Worm (Caenorhabditis elegans) whole organism, L4 larva: ENCODE results near the gene cyk-4.

Source experiments
- dpl-1 ChIP-seq: fragments of 150-350 bp; optimal IDR thresholded peaks from 2 replicates; lab custom pipeline; 2014; ENCODE audit warnings: missing biosample characterization, missing genetic modification reagents, missing genetic modification characterization
- ztf-11 ChIP-seq: fragments of 150-350 bp; optimal IDR thresholded peaks from 2 replicates; lab custom pipeline; 2014; ENCODE audit warnings: missing biosample characterization, missing genetic modification characterization

DNA sequence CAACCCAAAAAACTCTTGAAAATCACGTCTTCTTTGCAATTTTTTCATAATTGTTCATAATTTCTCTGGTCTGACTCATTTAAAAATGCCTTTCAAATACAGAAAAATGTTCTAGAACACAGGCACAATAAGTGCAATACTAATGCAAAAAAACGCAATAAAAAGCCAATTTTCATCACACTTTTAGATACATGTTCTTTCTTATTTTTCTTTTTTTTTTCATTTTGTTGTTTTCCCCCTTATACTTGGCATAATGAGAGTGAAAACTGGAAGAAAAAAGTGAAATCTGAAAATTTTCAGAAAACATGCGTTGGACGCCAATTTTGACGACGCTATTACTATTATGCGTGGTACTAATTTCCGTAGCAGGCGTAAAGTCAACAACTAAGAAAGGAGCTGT is 27.1 kb downstream of the cyk-4 start, which contains the start of gene tyr-2:
- no peak for TF ChIP-seq dpl-1 (GFP tag; lab: Kevin White, UChicago)
- TF ChIP-seq ztf-11 (tag; lab: Kevin White, UChicago) = no peak
